Worm (Caenorhabditis elegans) whole organism, L1 larva: ENCODE measurements around the gene R02F11.2.
"Not testable (repeated sequence)": the region's sequence is repeated elsewhere in the genome, so short reads cannot be mapped to it uniquely, and the experiment has no call there.

Experiments used
- C04F5.9 ChIP-seq: sonication (generic microtip); optimal IDR thresholded peaks from 2 replicates; lab custom pipeline; 2016; ENCODE audit warnings: missing genetic modification characterization, missing compliant biosample characterization
- aha-1 ChIP-seq: fragments of 150-350 bp; optimal IDR thresholded peaks from 2 replicates; lab custom pipeline; 2014; ENCODE audit warnings: missing biosample characterization, missing genetic modification characterization
- alr-1 ChIP-seq: fragments of 200-800 bp; sonication (Bioruptor generic); optimal IDR thresholded peaks from 2 replicates; lab custom pipeline; 2018; ENCODE audit warnings: borderline replicate concordance, mild to moderate bottlenecking, missing genetic modification characterization, missing compliant biosample characterization
- aly-2 ChIP-seq: fragments of 150-350 bp; optimal IDR thresholded peaks from 2 replicates; lab custom pipeline; 2014; ENCODE audit warnings: missing biosample characterization, missing genetic modification characterization
- ama-1 ChIP-seq: fragments of 150-350 bp; optimal IDR thresholded peaks from 2 replicates; lab custom pipeline; 2014
- blmp-1 ChIP-seq: fragments of 150-350 bp; optimal IDR thresholded peaks from 2 replicates; lab custom pipeline; 2014; ENCODE audit warnings: missing biosample characterization, missing genetic modification characterization
- ceh-90 ChIP-seq: sonication (generic microtip); optimal IDR thresholded peaks from 2 replicates; lab custom pipeline; 2016; ENCODE audit warnings: missing genetic modification characterization, missing compliant biosample characterization
- ces-1 ChIP-seq: fragments of 150-350 bp; optimal IDR thresholded peaks from 2 replicates; lab custom pipeline; 2014; ENCODE audit warnings: missing biosample characterization, missing genetic modification reagents, missing genetic modification characterization
- efl-3 ChIP-seq: fragments of 200-800 bp; sonication (Bioruptor generic); optimal IDR thresholded peaks from 2 replicates; lab custom pipeline; 2018; ENCODE audit warnings: mild to moderate bottlenecking, missing genetic modification characterization, missing compliant biosample characterization
- elt-2 ChIP-seq: sonication (generic microtip); optimal IDR thresholded peaks from 2 replicates; lab custom pipeline; 2016; ENCODE audit warnings: missing genetic modification characterization, mild to moderate bottlenecking, inconsistent platforms, missing compliant biosample characterization, missing genetic modification reagents
- elt-3 ChIP-seq, 6 experiments: fragments of 150-350 bp in 1 of 6; sonication (generic microtip); optimal IDR thresholded peaks; 2 replicates each; lab custom pipeline; 2017 to 2018; ENCODE audit warnings: missing biosample characterization in 6 of 6, missing genetic modification characterization in 6 of 6, inconsistent platforms in 1 of 6
- ets-5 ChIP-seq: fragments of 200-800 bp; sonication (Bioruptor generic); IDR thresholded peaks from 2 replicates; pipeline ENCODE4 v1.3.6; 2022; ENCODE audit warnings: missing genetic modification characterization, missing compliant biosample characterization
- fkh-8 ChIP-seq: sonication (generic microtip); optimal IDR thresholded peaks from 2 replicates; lab custom pipeline; 2016; ENCODE audit warnings: mild to moderate bottlenecking, missing genetic modification characterization, missing compliant biosample characterization
- fos-1 ChIP-seq: fragments of 150-350 bp; optimal IDR thresholded peaks from 2 replicates; lab custom pipeline; 2014; ENCODE audit warnings: missing biosample characterization, missing genetic modification characterization
- irx-1 ChIP-seq: sonication (generic microtip); optimal IDR thresholded peaks from 2 replicates; lab custom pipeline; 2016; ENCODE audit warnings: missing genetic modification characterization, missing compliant biosample characterization
- isw-1 ChIP-seq: fragments of 200-800 bp; sonication (Bioruptor generic); IDR thresholded peaks from 2 replicates; pipeline ENCODE4 v1.3.6; 2022; ENCODE audit warnings: missing genetic modification characterization, missing compliant biosample characterization
- jun-1 ChIP-seq: fragments of 150-350 bp; optimal IDR thresholded peaks from 2 replicates; lab custom pipeline; 2014; ENCODE audit warnings: missing biosample characterization, missing genetic modification reagents, missing genetic modification characterization
- lin-13 ChIP-seq: fragments of 150-350 bp; optimal IDR thresholded peaks from 2 replicates; lab custom pipeline; 2014; ENCODE audit warnings: missing biosample characterization, missing genetic modification reagents, missing genetic modification characterization
- lin-14 ChIP-seq: fragments of 200-800 bp; sonication (Bioruptor generic); optimal IDR thresholded peaks from 2 replicates; lab custom pipeline; 2018; ENCODE audit warnings: mild to moderate bottlenecking, missing genetic modification characterization, moderate library complexity, missing compliant biosample characterization
- lin-35 ChIP-seq, 2 experiments: fragments of 150-350 bp; optimal IDR thresholded peaks; 2 replicates each; lab custom pipeline; 2014; ENCODE audit warnings: missing biosample characterization in 2 of 2, missing genetic modification characterization in 2 of 2, missing genetic modification reagents in 2 of 2
- lsy-2 ChIP-seq, 2 experiments: fragments of 150-350 bp; optimal IDR thresholded peaks; 2 replicates each; lab custom pipeline; 2014; ENCODE audit warnings: missing biosample characterization in 2 of 2, missing genetic modification characterization in 2 of 2
- mab-9 ChIP-seq: fragments of 200-800 bp; sonication (Bioruptor generic); IDR thresholded peaks from 2 replicates; pipeline ENCODE4 v1.3.6; 2022; ENCODE audit warnings: missing genetic modification reagents, missing genetic modification characterization, missing compliant biosample characterization
- mef-2 ChIP-seq: fragments of 150-350 bp; optimal IDR thresholded peaks from 2 replicates; lab custom pipeline; 2014; ENCODE audit warnings: missing biosample characterization, missing genetic modification characterization
- nhr-11 ChIP-seq: fragments of 150-350 bp; optimal IDR thresholded peaks from 2 replicates; lab custom pipeline; 2014; ENCODE audit warnings: missing biosample characterization, missing genetic modification characterization
- nhr-71 ChIP-seq: sonication (generic microtip); optimal IDR thresholded peaks from 2 replicates; lab custom pipeline; 2016; ENCODE audit warnings: mild to moderate bottlenecking, missing genetic modification characterization, moderate library complexity, missing compliant biosample characterization
- nhr-76 ChIP-seq: sonication (generic microtip); optimal IDR thresholded peaks from 2 replicates; lab custom pipeline; 2017; ENCODE audit warnings: missing biosample characterization, missing genetic modification characterization
- pqm-1 ChIP-seq: sonication (generic microtip); optimal IDR thresholded peaks from 3 replicates; lab custom pipeline; 2017; ENCODE audit warnings: missing biosample characterization, missing genetic modification characterization
- rnt-1 ChIP-seq: sonication (generic microtip); optimal IDR thresholded peaks from 2 replicates; lab custom pipeline; 2016; ENCODE audit warnings: mild to moderate bottlenecking, missing genetic modification characterization, moderate library complexity, missing compliant biosample characterization
- snu-23 ChIP-seq: sonication (generic microtip); optimal IDR thresholded peaks from 2 replicates; lab custom pipeline; 2016; ENCODE audit warnings: missing genetic modification characterization, missing compliant biosample characterization
- sox-4 ChIP-seq: sonication (generic microtip); optimal IDR thresholded peaks from 2 replicates; lab custom pipeline; 2016; ENCODE audit warnings: missing genetic modification characterization, missing compliant biosample characterization
- sup-37 ChIP-seq: fragments of 200-800 bp; sonication (Bioruptor generic); optimal IDR thresholded peaks from 2 replicates; lab custom pipeline; 2018; ENCODE audit warnings: mild to moderate bottlenecking, missing genetic modification characterization, missing compliant biosample characterization
- tbx-2 ChIP-seq: sonication (generic microtip); optimal IDR thresholded peaks from 2 replicates; lab custom pipeline; 2016; ENCODE audit warnings: missing genetic modification characterization, missing compliant biosample characterization
- unc-130 ChIP-seq: fragments of 150-350 bp; optimal IDR thresholded peaks from 2 replicates; lab custom pipeline; 2017; ENCODE audit warnings: missing biosample characterization, missing genetic modification characterization, inconsistent platforms
- unc-30 ChIP-seq: sonication (generic microtip); optimal IDR thresholded peaks from 2 replicates; lab custom pipeline; 2017; ENCODE audit warnings: missing biosample characterization, missing genetic modification characterization
- zip-4 ChIP-seq: fragments of 200-800 bp; sonication (Bioruptor generic); optimal IDR thresholded peaks from 2 replicates; lab custom pipeline; 2018; ENCODE audit warnings: mild to moderate bottlenecking, missing genetic modification characterization, moderate library complexity, missing compliant biosample characterization

The R02F11.2 gene

ce11 chrV:4760674-4761073 lies 33.7 kb upstream of the R02F11.2 start, which contains the start of gene bgnt-1.4:
TSS of gene bgnt-1.4 (plus strand) at chrV:4760974.
- not testable (repeated sequence) for TF ChIP-seq nhr-76 (tag; lab: Kevin White, UChicago); ceh-90; fos-1 (tag; lab: Kevin White, UChicago)

- no peak for TF ChIP-seq snu-23 (GFP tag; lab: Kevin White, UChicago)
- TF ChIP-seq C04F5.9: no peak
- TF ChIP-seq elt-3 (tag; optimal IDR thresholded peaks at IDR 0.05; lab: Kevin White, UChicago): no peak
- TF ChIP-seq jun-1 (tag; lab: Kevin White, UChicago): no peak
- TF ChIP-seq mab-9 (GFP tag; lab: Robert Waterston, UW): no peak
- TF ChIP-seq ama-1 (lab: Kevin White, UChicago): no peak
- no peak for TF ChIP-seq efl-3
- TF ChIP-seq blmp-1 (tag; lab: Kevin White, UChicago): no peak
- no peak for TF ChIP-seq mef-2
- TF ChIP-seq elt-2 (tag; lab: Kevin White, UChicago): no peak
- no peak for TF ChIP-seq sup-37 (GFP tag; lab: Kevin White, UChicago)
- no peak for TF ChIP-seq nhr-76 (tag; lab: Kevin White, UChicago)
- no peak for TF ChIP-seq ets-5 (GFP tag; lab: Robert Waterston, UW)
- no peak for TF ChIP-seq irx-1 (tag; lab: Kevin White, UChicago)
- TF ChIP-seq zip-4 (GFP tag; lab: Kevin White, UChicago): no peak
- no peak for TF ChIP-seq lsy-2 (tag; optimal IDR thresholded peaks at IDR 0.05; lab: Kevin White, UChicago)
- TF ChIP-seq aha-1: no peak
- TF ChIP-seq aly-2 (tag; lab: Kevin White, UChicago): no peak
- TF ChIP-seq nhr-11 (tag; lab: Kevin White, UChicago): no peak
These were observed 27.9 kb upstream of the R02F11.2 start, which contains the start of gene C18G1.8 for ce11 chrV:4766501-4766900. TSS of gene C18G1.8 (minus strand) at chrV:4766601.

ce11 chrV:4769633-4770032 lies 24.8 kb upstream of the R02F11.2 start, which contains the start of gene C18G1.9:
TSS of gene C18G1.9 (minus strand) at chrV:4769733.
- no peak for TF ChIP-seq tbx-2 (tag; lab: Kevin White, UChicago)
- TF ChIP-seq pqm-1 (tag; lab: Kevin White, UChicago): no peak
- TF ChIP-seq lin-13 (GFP tag; lab: Kevin White, UChicago): no peak
- no peak for TF ChIP-seq alr-1
- TF ChIP-seq elt-3 (tag; optimal IDR thresholded peaks at IDR 0.05; lab: Kevin White, UChicago): no peak
- TF ChIP-seq isw-1 (GFP tag; lab: Robert Waterston, UW): no peak

- TF ChIP-seq elt-2 (tag; lab: Kevin White, UChicago) (peak; percentile 29), ceh-90 (no peak), fkh-8 (tag; lab: Kevin White, UChicago) (no peak), lin-35 (GFP tag; optimal IDR thresholded peaks at IDR 0.05; lab: Kevin White, UChicago) (peak in 1 of 2 experiments; percentile 10)
These were observed 23.9 kb upstream of the R02F11.2 start, which contains the start of gene elt-7 for ce11 chrV:4770408-4770947. TSS of gene elt-7 (plus strand) at chrV:4770670.

ce11 chrV:4775140-4775539 lies 19.3 kb upstream of the R02F11.2 start:
- TF ChIP-seq lin-14 (GFP tag; lab: Kevin White, UChicago) (peak; percentile 24), sox-4 (tag; lab: Kevin White, UChicago) (no peak), unc-30 (tag; lab: Kevin White, UChicago) (peak; percentile 47)

- no peak for TF ChIP-seq lin-35 (GFP tag; optimal IDR thresholded peaks at IDR 0.05; lab: Kevin White, UChicago)
- no peak for TF ChIP-seq efl-3
- peak in 1 of 2 experiments; percentile 26 for TF ChIP-seq lsy-2 (tag; optimal IDR thresholded peaks at IDR 0.05; lab: Kevin White, UChicago)
- peak; percentile 59 for TF ChIP-seq rnt-1 (tag; lab: Kevin White, UChicago)
- no peak for TF ChIP-seq ces-1 (GFP tag; lab: Kevin White, UChicago)
- TF ChIP-seq aha-1: no peak
- peak; percentile 5 for TF ChIP-seq snu-23 (GFP tag; lab: Kevin White, UChicago)
- peak; percentile 50 for TF ChIP-seq nhr-71 (tag; lab: Kevin White, UChicago)
- TF ChIP-seq unc-130: peak; percentile 27
These were observed 16.9 kb upstream of the R02F11.2 start, which contains the start of gene C18G1.1 for ce11 chrV:4777388-4777986. TSS of gene C18G1.1 (plus strand) at chrV:4777960.
